Worm (Caenorhabditis elegans) whole organism, early embryonic: ENCODE data around the gene B0252.11.

Source experiments
- F13C5.2 ChIP-seq: sonication (generic microtip); optimal IDR thresholded peaks from 2 replicates; lab custom pipeline; 2017; ENCODE audit warnings: mild to moderate bottlenecking, missing genetic modification characterization, inconsistent platforms, missing compliant biosample characterization
- ama-1 ChIP-seq: fragments of 150-350 bp; optimal IDR thresholded peaks from 2 replicates; lab custom pipeline; 2014
- flt-1 ChIP-seq: fragments of 200-800 bp; sonication (Bioruptor generic); IDR thresholded peaks from 2 replicates; pipeline ENCODE4 v1.3.6; 2022; ENCODE audit warnings: missing genetic modification characterization, missing compliant biosample characterization
- hmbx-1 ChIP-seq: sonication (generic microtip); optimal IDR thresholded peaks from 2 replicates; lab custom pipeline; 2016; ENCODE audit warnings: mild to moderate bottlenecking, missing genetic modification characterization, missing compliant biosample characterization
- hnd-1 ChIP-seq: sonication (generic microtip); optimal IDR thresholded peaks from 2 replicates; lab custom pipeline; 2016; ENCODE audit warnings: missing genetic modification characterization, missing compliant biosample characterization
- pes-1 ChIP-seq: fragments of 200-800 bp; sonication (Bioruptor generic); IDR thresholded peaks from 2 replicates; pipeline ENCODE4 v1.3.6; 2022; ENCODE audit warnings: missing genetic modification reagents, missing genetic modification characterization, missing compliant biosample characterization
- sea-1 ChIP-seq: fragments of 200-800 bp; sonication (Bioruptor generic); conservative IDR thresholded peaks from 2 replicates; pipeline ENCODE4 v1.3.6; 2022; ENCODE audit warnings: missing genetic modification characterization, missing compliant biosample characterization
- tbx-11 ChIP-seq: fragments of 200-800 bp; sonication (Bioruptor generic); IDR thresholded peaks from 2 replicates; pipeline ENCODE4 v1.3.6; 2022; ENCODE audit warnings: missing genetic modification characterization, missing compliant biosample characterization
- tra-4 ChIP-seq: sonication (generic microtip); optimal IDR thresholded peaks from 2 replicates; lab custom pipeline; 2017; ENCODE audit warnings: missing genetic modification characterization, missing compliant biosample characterization

DNA sequence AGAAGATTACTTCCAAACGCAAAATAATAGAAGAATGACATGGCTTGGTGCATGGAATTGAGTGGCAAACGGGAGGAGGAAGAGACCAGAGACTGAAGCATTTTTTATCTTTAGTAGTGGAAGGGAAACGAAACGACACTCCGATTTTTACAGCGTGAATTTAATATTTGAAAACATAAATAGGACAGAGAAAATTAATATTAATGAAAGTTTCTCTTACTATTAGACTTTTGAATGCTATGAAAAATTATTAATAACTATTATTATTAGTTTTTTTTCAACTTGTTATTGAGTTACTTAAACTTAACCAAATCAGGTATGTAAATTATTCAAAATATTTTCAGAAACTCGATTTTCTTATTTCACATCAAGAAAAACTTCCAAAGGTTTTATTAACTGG, 37.5 kb downstream of the B0252.11 start, which contains the start of gene C44B7.7:
- TF ChIP-seq ama-1 (lab: Kevin White, UChicago) (no peak), F13C5.2 (tag; lab: Kevin White, UChicago) (no peak), tbx-11 (no peak), pes-1 (GFP tag; lab: Robert Waterston, UW) (no peak), tra-4 (tag; lab: Kevin White, UChicago) (no peak), hnd-1 (tag; lab: Kevin White, UChicago) (no peak), hmbx-1 (no peak), flt-1 (GFP tag; lab: Robert Waterston, UW) (no peak), sea-1 (GFP tag; lab: Robert Waterston, UW) (no peak)
